Fruit fly (Drosophila melanogaster) whole organism, embryonic: ENCODE measurements around the gene mRpL50.
A peak's percentile ranks its signal among the peaks of the same experiment; 100 is the strongest.

Experiments used
- Atf-2 ChIP-seq: fragments of 200-800 bp; sonication (Bioruptor generic); optimal IDR thresholded peaks from 2 replicates; lab custom pipeline; 2016; ENCODE audit warnings: missing biosample characterization, missing genetic modification characterization
- CG1024 ChIP-seq: fragments of 200-800 bp; sonication (Bioruptor generic); IDR thresholded peaks from 2 replicates; pipeline ENCODE4 v1.3.6; 2022; ENCODE audit warnings: missing biosample characterization, missing genetic modification characterization
- CG10366 ChIP-seq: fragments of 200-800 bp; sonication (Bioruptor generic); IDR thresholded peaks from 2 replicates; pipeline ENCODE4 v1.3.6; 2022; ENCODE audit warnings: missing biosample characterization, missing genetic modification characterization
- CG10654 ChIP-seq: fragments of 200-800 bp; sonication (Bioruptor generic); optimal IDR thresholded peaks from 2 replicates; lab custom pipeline; 2016; ENCODE audit warnings: missing biosample characterization, missing genetic modification characterization
- CG12236 ChIP-seq: fragments of 200-800 bp; sonication (Bioruptor generic); optimal IDR thresholded peaks from 2 replicates; lab custom pipeline; 2016; ENCODE audit warnings: missing biosample characterization, missing genetic modification characterization
- CG1233 ChIP-seq: fragments of 200-800 bp; sonication (Bioruptor generic); optimal IDR thresholded peaks from 4 replicates; lab custom pipeline; 2018; ENCODE audit warnings: missing biosample characterization, mild to moderate bottlenecking, missing genetic modification characterization
- CG14441 ChIP-seq: fragments of 200-800 bp; sonication (Bioruptor generic); IDR thresholded peaks from 2 replicates; pipeline ENCODE4 v1.3.6; 2022; ENCODE audit warnings: missing biosample characterization, missing genetic modification characterization
- CG14710 ChIP-seq: fragments of 200-800 bp; sonication (Bioruptor generic); optimal IDR thresholded peaks from 3 replicates; lab custom pipeline; 2019; ENCODE audit warnings: missing biosample characterization, mild to moderate bottlenecking, missing genetic modification characterization, moderate library complexity
- CG15011 ChIP-seq: fragments of 200-800 bp; sonication (Bioruptor generic); optimal IDR thresholded peaks from 3 replicates; lab custom pipeline; 2018; ENCODE audit warnings: missing biosample characterization, mild to moderate bottlenecking, missing genetic modification characterization
- CG16779 ChIP-seq: fragments of 200-800 bp; sonication (Bioruptor generic); IDR thresholded peaks from 2 replicates; pipeline ENCODE4 v1.3.6; 2022; ENCODE audit warnings: missing biosample characterization, missing genetic modification characterization
- CG16815 ChIP-seq: fragments of 200-800 bp; sonication (Bioruptor generic); optimal IDR thresholded peaks from 3 replicates; lab custom pipeline; 2017; ENCODE audit warnings: missing biosample characterization, mild to moderate bottlenecking, missing genetic modification characterization
- CG1792 ChIP-seq: fragments of 200-800 bp; sonication (Bioruptor generic); optimal IDR thresholded peaks from 2 replicates; lab custom pipeline; 2016; ENCODE audit warnings: missing biosample characterization, missing genetic modification characterization
- CG2116 ChIP-seq: fragments of 200-800 bp; sonication (Bioruptor generic); optimal IDR thresholded peaks from 3 replicates; lab custom pipeline; 2018; ENCODE audit warnings: missing biosample characterization, mild to moderate bottlenecking, missing genetic modification characterization
- CG2129 ChIP-seq: fragments of 200-800 bp; sonication (Bioruptor generic); IDR thresholded peaks from 2 replicates; pipeline ENCODE4 v1.3.6; 2022; ENCODE audit warnings: missing biosample characterization, missing genetic modification characterization; ENCODE audit not compliant: partially characterized antibody
- CG32767 ChIP-seq: fragments of 200-800 bp; sonication (Bioruptor generic); IDR thresholded peaks from 2 replicates; pipeline ENCODE4 v1.3.6; 2022; ENCODE audit warnings: missing biosample characterization, missing genetic modification characterization
- CG33557 ChIP-seq: fragments of 200-800 bp; sonication (Bioruptor generic); optimal IDR thresholded peaks from 2 replicates; lab custom pipeline; 2019; ENCODE audit warnings: missing biosample characterization, mild to moderate bottlenecking, missing genetic modification characterization, moderate library complexity
- CG34422 ChIP-seq: fragments of 200-800 bp; sonication (Bioruptor generic); IDR thresholded peaks from 3 replicates; pipeline ENCODE4 v1.3.6; 2022; ENCODE audit warnings: missing biosample characterization, missing genetic modification characterization
- CG4617 ChIP-seq: fragments of 200-800 bp; sonication (Bioruptor generic); optimal IDR thresholded peaks from 3 replicates; lab custom pipeline; 2016; ENCODE audit warnings: missing biosample characterization, missing genetic modification characterization, borderline replicate concordance
- CG5180 ChIP-seq: fragments of 200-800 bp; sonication (Bioruptor generic); optimal IDR thresholded peaks from 3 replicates; lab custom pipeline; 2017; ENCODE audit warnings: missing biosample characterization, missing genetic modification characterization, mild to moderate bottlenecking, moderate library complexity, missing genetic modification reagents
- CG7372 ChIP-seq: fragments of 200-800 bp; sonication (Bioruptor generic); IDR thresholded peaks from 2 replicates; pipeline ENCODE4 v1.3.6; 2022; ENCODE audit warnings: missing biosample characterization, missing genetic modification characterization
- CG7786 ChIP-seq: fragments of 200-800 bp; sonication (Bioruptor generic); optimal IDR thresholded peaks from 2 replicates; lab custom pipeline; 2016; ENCODE audit warnings: missing biosample characterization, missing genetic modification characterization
- CG9797 ChIP-seq: fragments of 200-800 bp; sonication (Bioruptor generic); optimal IDR thresholded peaks from 3 replicates; lab custom pipeline; 2018; ENCODE audit warnings: missing biosample characterization, mild to moderate bottlenecking, missing genetic modification characterization
- Dek ChIP-seq: fragments of 200-800 bp; sonication (Bioruptor generic); optimal IDR thresholded peaks from 3 replicates; lab custom pipeline; 2019; ENCODE audit warnings: missing biosample characterization, mild to moderate bottlenecking, missing genetic modification characterization, moderate library complexity
- Elba2 ChIP-seq: fragments of 200-800 bp; sonication (Bioruptor generic); optimal IDR thresholded peaks from 3 replicates; lab custom pipeline; 2016; ENCODE audit warnings: missing biosample characterization, missing genetic modification characterization
- Ets65A ChIP-seq: fragments of 200-800 bp; sonication (Bioruptor generic); peaks from one replicate; lab custom pipeline; 2016; ENCODE audit warnings: missing biosample characterization, missing genetic modification characterization
- NK7.1 ChIP-seq: fragments of 200-800 bp; sonication (Bioruptor generic); optimal IDR thresholded peaks from 3 replicates; lab custom pipeline; 2016; ENCODE audit warnings: missing biosample characterization, missing genetic modification characterization
- Nf-YB ChIP-seq: fragments of 200-800 bp; sonication (Bioruptor generic); optimal IDR thresholded peaks from 3 replicates; lab custom pipeline; 2019; ENCODE audit warnings: missing biosample characterization, mild to moderate bottlenecking, missing genetic modification characterization, moderate library complexity
- Opbp ChIP-seq: fragments of 200-800 bp; sonication (Bioruptor generic); IDR thresholded peaks from 3 replicates; pipeline ENCODE4 v1.3.6; 2022; ENCODE audit warnings: missing biosample characterization, missing genetic modification characterization; ENCODE audit not compliant: partially characterized antibody
- Pdp1 ChIP-seq, 2 experiments: fragments of 200-800 bp; sonication (Bioruptor generic); optimal IDR thresholded peaks; 3 replicates each; lab custom pipeline; 2016; ENCODE audit warnings: missing biosample characterization in 2 of 2, missing genetic modification characterization in 2 of 2, mild to moderate bottlenecking in 1 of 2, moderate library complexity in 1 of 2
- Vsx1 ChIP-seq: fragments of 200-800 bp; sonication (Bioruptor generic); optimal IDR thresholded peaks from 2 replicates; lab custom pipeline; 2017; ENCODE audit warnings: missing biosample characterization, mild to moderate bottlenecking, missing genetic modification characterization, missing genetic modification reagents
- Xrp1 ChIP-seq: fragments of 200-800 bp; sonication (Bioruptor generic); IDR thresholded peaks from 2 replicates; pipeline ENCODE4 v1.3.6; 2022; ENCODE audit warnings: missing biosample characterization, missing genetic modification characterization
- aop ChIP-seq: fragments of 200-800 bp; sonication (Bioruptor generic); IDR thresholded peaks from 2 replicates; pipeline ENCODE4 v1.3.6; 2022; ENCODE audit warnings: missing biosample characterization, missing genetic modification characterization
- ase ChIP-seq: fragments of 200-800 bp; sonication (Bioruptor generic); IDR thresholded peaks from 3 replicates; pipeline ENCODE4 v1.3.6; 2022; ENCODE audit warnings: missing biosample characterization, missing genetic modification characterization
- ash1 ChIP-seq: fragments of 200-800 bp; sonication (Bioruptor generic); optimal IDR thresholded peaks from 2 replicates; lab custom pipeline; 2018; ENCODE audit warnings: missing biosample characterization, mild to moderate bottlenecking, missing genetic modification characterization
- bowl ChIP-seq: fragments of 200-800 bp; sonication (Bioruptor generic); IDR thresholded peaks from 2 replicates; pipeline ENCODE4 v1.3.6; 2022; ENCODE audit warnings: missing biosample characterization, missing genetic modification characterization
- caup ChIP-seq: fragments of 200-800 bp; sonication (Bioruptor generic); optimal IDR thresholded peaks from 3 replicates; lab custom pipeline; 2017; ENCODE audit warnings: missing biosample characterization, mild to moderate bottlenecking, missing genetic modification characterization, moderate library complexity; ENCODE audit not compliant: severe bottlenecking
- dan ChIP-seq: fragments of 200-800 bp; sonication (Bioruptor generic); IDR thresholded peaks from 2 replicates; pipeline ENCODE4 v1.3.6; 2022; ENCODE audit warnings: missing biosample characterization, missing genetic modification characterization
- dmrt11E ChIP-seq: fragments of 200-800 bp; sonication (Bioruptor generic); optimal IDR thresholded peaks from 3 replicates; lab custom pipeline; 2018; ENCODE audit warnings: missing biosample characterization, mild to moderate bottlenecking, missing genetic modification characterization, moderate library complexity
- ems ChIP-seq: fragments of 200-800 bp; sonication (Bioruptor generic); optimal IDR thresholded peaks from 3 replicates; lab custom pipeline; 2016; ENCODE audit warnings: missing biosample characterization, missing genetic modification characterization
- esg ChIP-seq: fragments of 200-800 bp; sonication (Bioruptor generic); conservative IDR thresholded peaks from 2 replicates; pipeline ENCODE4 v1.3.6; 2022; ENCODE audit warnings: missing biosample characterization, missing genetic modification characterization
- h ChIP-seq: fragments of >200 bp; optimal IDR thresholded peaks from 2 replicates; lab custom pipeline; 2017
- jigr1 ChIP-seq: fragments of 200-800 bp; sonication (Bioruptor generic); IDR thresholded peaks from 3 replicates; pipeline ENCODE4 v1.3.6; 2022; ENCODE audit warnings: missing biosample characterization, missing genetic modification characterization
- kah ChIP-seq: fragments of 200-800 bp; sonication (Bioruptor generic); optimal IDR thresholded peaks from 2 replicates; lab custom pipeline; 2018; ENCODE audit warnings: missing biosample characterization, mild to moderate bottlenecking, missing genetic modification characterization
- knrl ChIP-seq: fragments of 200-800 bp; sonication (Bioruptor generic); IDR thresholded peaks from 3 replicates; pipeline ENCODE4 v1.3.6; 2022; ENCODE audit warnings: missing biosample characterization, missing genetic modification characterization; ENCODE audit not compliant: partially characterized antibody
- pb ChIP-seq: fragments of 200-800 bp; sonication (Bioruptor generic); optimal IDR thresholded peaks from 3 replicates; lab custom pipeline; 2016; ENCODE audit warnings: missing biosample characterization, missing genetic modification characterization
- pum ChIP-seq: fragments of 200-800 bp; sonication (Bioruptor generic); optimal IDR thresholded peaks from 2 replicates; lab custom pipeline; 2016; ENCODE audit warnings: missing biosample characterization, missing genetic modification characterization
- row ChIP-seq: fragments of 200-800 bp; sonication (Bioruptor generic); IDR thresholded peaks from 3 replicates; pipeline ENCODE4 v1.3.6; 2022; ENCODE audit warnings: missing biosample characterization, missing genetic modification characterization
- sc ChIP-seq, 3 experiments: fragments of >200 bp in 2 of 3; fragments of 200-800 bp in 1 of 3; sonication (Bioruptor generic) in 1 of 3; optimal IDR thresholded peaks; 2 replicates in 2 of 3; 3 replicates in 1 of 3; lab custom pipeline; 2017; ENCODE audit warnings: mild to moderate bottlenecking in 1 of 3, missing biosample characterization in 1 of 3, missing genetic modification characterization in 1 of 3, missing genetic modification reagents in 1 of 3
- wor ChIP-seq: fragments of 200-800 bp; sonication (Bioruptor generic); IDR thresholded peaks from 2 replicates; pipeline ENCODE4 v1.3.6; 2022; ENCODE audit warnings: missing biosample characterization, missing genetic modification characterization
- zfh2 ChIP-seq: fragments of 200-800 bp; sonication (Bioruptor generic); optimal IDR thresholded peaks from 2 replicates; lab custom pipeline; 2016; ENCODE audit warnings: missing biosample characterization, missing genetic modification characterization

Gene mRpL50

dm6 chr3L:7243775-7244438, at the start of gene mRpL50, which contains the start of gene mei-P22 (continued):
- TF ChIP-seq bowl (GFP tag; lab: Robert Waterston, UW): no peak
- no peak for TF ChIP-seq dmrt11E
- no peak for TF ChIP-seq CG12236 (GFP tag; lab: Kevin White, UChicago)
- TF ChIP-seq zfh2 (GFP tag; lab: Kevin White, UChicago): peak; percentile 19
- no peak for TF ChIP-seq CG16815 (GFP tag; lab: Kevin White, UChicago)
- TF ChIP-seq ems (GFP tag; lab: Kevin White, UChicago): no peak
- TF ChIP-seq CG16779 (GFP tag; lab: Robert Waterston, UW): no peak
- no peak for TF ChIP-seq CG1233 (GFP tag; lab: Kevin White, UChicago)
- TF ChIP-seq row (GFP tag; lab: Robert Waterston, UW): peak; percentile 68
- TF ChIP-seq CG7786 (GFP tag; lab: Kevin White, UChicago): no peak
- TF ChIP-seq CG1024 (GFP tag; lab: Robert Waterston, UW): no peak
- no peak for TF ChIP-seq Opbp
- peak in 1 of 2 experiments; percentile 89 for TF ChIP-seq Pdp1 (GFP tag; optimal IDR thresholded peaks at IDR 0.05; lab: Kevin White, UChicago)
- no peak for TF ChIP-seq CG14441
- TF ChIP-seq CG7372 (GFP tag; lab: Robert Waterston, UW): no peak
- TF ChIP-seq CG14710: peak; percentile 49
- TF ChIP-seq CG15011 (GFP tag; lab: Kevin White, UChicago): no peak
- no peak for TF ChIP-seq CG34422
- no peak for TF ChIP-seq NK7.1 (GFP tag; lab: Kevin White, UChicago)
- no peak for TF ChIP-seq dan (GFP tag; lab: Robert Waterston, UW)
- no peak for TF ChIP-seq pb (GFP tag; lab: Kevin White, UChicago)
- TF ChIP-seq Xrp1 (GFP tag; lab: Robert Waterston, UW): no peak
- no peak for TF ChIP-seq Atf-2 (GFP tag; lab: Kevin White, UChicago)
- no peak for TF ChIP-seq kah (GFP tag; lab: Kevin White, UChicago)
- TF ChIP-seq Nf-YB: no peak
- TF ChIP-seq CG10654: no peak
- TF ChIP-seq knrl (GFP tag; lab: Robert Waterston, UW): peak; percentile 16; the same call in 1 of the 3 replicates
- peak; percentile 92 for TF ChIP-seq Ets65A
- TF ChIP-seq CG32767 (GFP tag; lab: Robert Waterston, UW): no peak
- TF ChIP-seq jigr1 (GFP tag; lab: Robert Waterston, UW): no peak
- TF ChIP-seq aop: no peak
- no peak for TF ChIP-seq h (lab: Kevin White, UChicago)
- TF ChIP-seq ase (GFP tag; lab: Robert Waterston, UW): no peak
- TF ChIP-seq wor (GFP tag; lab: Robert Waterston, UW): no peak
- no peak for TF ChIP-seq sc (optimal IDR thresholded peaks at IDR 0.05; lab: Kevin White, UChicago)
- no peak for TF ChIP-seq sc (GFP tag; optimal IDR thresholded peaks at IDR 0.05; lab: Kevin White, UChicago)
- TF ChIP-seq esg (GFP tag; lab: Robert Waterston, UW): no peak
- no peak for TF ChIP-seq Elba2 (GFP tag; lab: Kevin White, UChicago)
- peak; percentile 74 for TF ChIP-seq CG4617 (GFP tag; lab: Kevin White, UChicago)
- TF ChIP-seq CG2129: no peak
- TF ChIP-seq CG33557 (GFP tag; lab: Kevin White, UChicago): no peak
- TF ChIP-seq CG2116 (GFP tag; lab: Kevin White, UChicago): no peak
- TF ChIP-seq pum (GFP tag; lab: Kevin White, UChicago): peak; percentile 52
- no peak for TF ChIP-seq CG5180 (GFP tag; lab: Kevin White, UChicago)
- no peak for TF ChIP-seq CG1792 (GFP tag; lab: Kevin White, UChicago)
- no peak for TF ChIP-seq caup (GFP tag; lab: Kevin White, UChicago)
- TF ChIP-seq CG9797: peak; percentile 56
- no peak for TF ChIP-seq Dek (tag; lab: Kevin White, UChicago)
- no peak for TF ChIP-seq ash1
- TF ChIP-seq CG10366 (GFP tag; lab: Robert Waterston, UW): no peak
- no peak for TF ChIP-seq Vsx1
